Fruit fly (Drosophila melanogaster) whole organism, pupa: ENCODE results near the gene Eig71Ec.

ENCODE experiments used
- CG12605 ChIP-seq: fragments of 200-800 bp; sonication (Bioruptor generic); IDR thresholded peaks from 2 replicates; pipeline ENCODE4 v1.3.6; 2022; ENCODE audit warnings: missing biosample characterization, missing genetic modification characterization
- CG8159 ChIP-seq: fragments of 200-800 bp; sonication (Bioruptor generic); optimal IDR thresholded peaks from 3 replicates; lab custom pipeline; 2018; ENCODE audit warnings: missing biosample characterization, mild to moderate bottlenecking, missing genetic modification characterization, moderate library complexity
- EcR ChIP-seq: fragments of 200-800 bp; sonication (Bioruptor generic); optimal IDR thresholded peaks from 3 replicates; lab custom pipeline; 2019; ENCODE audit warnings: missing biosample characterization, missing genetic modification characterization, mild to moderate bottlenecking, moderate library complexity, missing genetic modification reagents
- Ets98B ChIP-seq: fragments of 200-800 bp; sonication (Bioruptor generic); IDR thresholded peaks from 2 replicates; pipeline ENCODE4 v1.3.6; 2022; ENCODE audit warnings: missing biosample characterization, missing genetic modification characterization
- Snoo ChIP-seq: fragments of 200-800 bp; sonication (Bioruptor generic); optimal IDR thresholded peaks from 3 replicates; lab custom pipeline; 2017; ENCODE audit warnings: missing biosample characterization, mild to moderate bottlenecking, missing genetic modification characterization, inconsistent platforms
- fd96Ca ChIP-seq: fragments of 200-800 bp; sonication (Bioruptor generic); IDR thresholded peaks from 3 replicates; pipeline ENCODE4 v1.3.6; 2022; ENCODE audit warnings: missing biosample characterization, missing genetic modification characterization
- rn ChIP-seq: fragments of 200-800 bp; sonication (Bioruptor generic); IDR thresholded peaks from 2 replicates; pipeline ENCODE4 v1.3.6; 2022; ENCODE audit warnings: missing biosample characterization, missing genetic modification characterization

- TF ChIP-seq CG8159 (tag; lab: Kevin White, UChicago) (no peak), rn (GFP tag; lab: Robert Waterston, UW) (no peak), CG12605 (GFP tag; lab: Robert Waterston, UW) (no peak), Ets98B (GFP tag; lab: Robert Waterston, UW) (no peak), EcR (no peak), Snoo (no peak), fd96Ca (no peak)
These were observed 43.1 kb upstream of the Eig71Ec start for dm6 chr3L:15695195-15695594.
